Worm (Caenorhabditis elegans) whole organism, L2 larva: ENCODE data around the gene Y17D7B.10.
"Not testable (repeated sequence)": the region's sequence is repeated elsewhere in the genome, so short reads cannot be mapped to it uniquely, and the experiment has no call there.

Experiments used
- ceh-82 ChIP-seq: fragments of 150-350 bp; optimal IDR thresholded peaks from 2 replicates; lab custom pipeline; 2014; ENCODE audit warnings: missing biosample characterization, missing genetic modification characterization
- lin-39 ChIP-seq: fragments of 150-350 bp; optimal IDR thresholded peaks from 2 replicates; lab custom pipeline; 2014; ENCODE audit warnings: missing biosample characterization, missing genetic modification reagents, missing genetic modification characterization

DNA sequence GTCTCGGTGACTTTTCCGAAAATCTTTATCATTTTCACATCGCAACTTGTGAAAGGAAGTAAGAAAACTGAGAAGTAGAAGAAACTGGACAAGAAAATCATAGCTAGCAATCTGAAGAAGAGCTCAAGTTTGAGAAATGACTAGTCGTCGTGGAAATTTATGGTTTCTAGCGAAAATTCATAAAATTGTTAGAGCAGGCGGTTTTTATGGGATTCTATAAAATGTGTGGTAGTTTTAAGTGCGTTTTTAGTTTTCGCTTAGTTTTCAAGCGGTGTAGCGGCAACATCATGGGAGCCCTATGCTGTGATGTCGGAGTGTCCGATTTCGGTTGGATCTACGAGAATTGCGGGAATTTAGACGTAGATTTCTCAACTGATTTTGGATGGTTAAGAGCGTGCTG lies 29.2 kb upstream of the Y17D7B.10 start, which contains the start of gene clec-254:
- TF ChIP-seq ceh-82; lin-39 (tag; lab: Kevin White, UChicago): not testable (repeated sequence)
